Worm (Caenorhabditis elegans) whole organism, L4/young adult: ENCODE results near the gene srg-26.

Experiments used
- dao-5 ChIP-seq: sonication (generic microtip); optimal IDR thresholded peaks from 2 replicates; lab custom pipeline; 2016; ENCODE audit warnings: missing genotype, missing genetic modification characterization, moderate library complexity, missing compliant biosample characterization
- him-1 ChIP-seq: sonication (generic microtip); optimal IDR thresholded peaks from 2 replicates; lab custom pipeline; 2016; ENCODE audit warnings: missing genotype, missing genetic modification reagents, missing genetic modification characterization, missing compliant biosample characterization

DNA sequence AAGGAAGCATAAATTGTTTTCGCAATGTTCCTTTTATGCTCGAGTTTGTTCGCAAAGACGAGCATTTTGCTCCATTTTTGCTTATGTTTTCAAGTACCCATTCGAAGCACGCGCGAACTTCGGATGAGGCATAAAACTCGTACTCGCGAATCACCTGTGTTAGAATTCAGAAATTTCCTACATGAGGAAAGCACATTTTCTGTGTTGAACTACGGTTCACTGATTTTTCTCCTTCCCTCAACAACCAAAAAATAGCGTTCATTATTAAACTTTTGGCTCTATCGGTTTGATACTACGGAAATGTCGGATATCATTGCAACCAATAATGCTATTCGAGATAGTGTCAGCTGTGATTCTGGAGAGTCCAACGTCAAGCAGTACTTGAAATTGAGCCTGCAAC is 3.5 kb downstream of the srg-26 start, which contains the start of gene srg-28:
- TF ChIP-seq him-1 (tag; lab: Kevin White, UChicago) (no peak), dao-5 (tag; lab: Kevin White, UChicago) (no peak)
